Worm (Caenorhabditis elegans) whole organism, late embryonic: ENCODE results near the gene ugt-56.

Experiments
- C08G9.2 ChIP-seq: sonication (generic microtip); optimal IDR thresholded peaks from 2 replicates; lab custom pipeline; 2016; ENCODE audit warnings: mild to moderate bottlenecking, missing genetic modification characterization, moderate library complexity, missing compliant biosample characterization
- F13H6.1 ChIP-seq: sonication (generic microtip); optimal IDR thresholded peaks from 2 replicates; lab custom pipeline; 2016; ENCODE audit warnings: missing genetic modification characterization, missing compliant biosample characterization
- K09A11.1 ChIP-seq: sonication (generic microtip); optimal IDR thresholded peaks from 2 replicates; lab custom pipeline; 2017; ENCODE audit warnings: antibody characterized with exemption, mild to moderate bottlenecking, missing genetic modification characterization, missing compliant biosample characterization; ENCODE audit not compliant: insufficient read depth
- ahr-1 ChIP-seq: sonication (generic microtip); optimal IDR thresholded peaks from 2 replicates; lab custom pipeline; 2016; ENCODE audit warnings: missing genetic modification characterization, missing compliant biosample characterization
- ama-1 ChIP-seq: fragments of 150-350 bp; optimal IDR thresholded peaks from 2 replicates; lab custom pipeline; 2014
- ceh-14 ChIP-seq: sonication (generic microtip); optimal IDR thresholded peaks from 2 replicates; lab custom pipeline; 2016; ENCODE audit warnings: missing genotype, missing genetic modification characterization, missing compliant biosample characterization
- ceh-19 ChIP-seq: fragments of 200-800 bp; sonication (Bioruptor generic); optimal IDR thresholded peaks from 2 replicates; lab custom pipeline; 2018; ENCODE audit warnings: mild to moderate bottlenecking, missing genetic modification characterization, missing compliant biosample characterization
- ceh-2 ChIP-seq: sonication (generic microtip); optimal IDR thresholded peaks from 2 replicates; lab custom pipeline; 2016; ENCODE audit warnings: missing genotype, missing genetic modification characterization, missing compliant biosample characterization
- ceh-22 ChIP-seq: sonication (generic microtip); optimal IDR thresholded peaks from 2 replicates; lab custom pipeline; 2017; ENCODE audit warnings: missing biosample characterization, missing genetic modification characterization
- ceh-24 ChIP-seq: sonication (generic microtip); optimal IDR thresholded peaks from 2 replicates; lab custom pipeline; 2016; ENCODE audit warnings: mild to moderate bottlenecking, missing genetic modification characterization, missing compliant biosample characterization
- ceh-31 ChIP-seq: sonication (generic microtip); optimal IDR thresholded peaks from 2 replicates; lab custom pipeline; 2016; ENCODE audit warnings: missing genetic modification characterization, missing compliant biosample characterization
- ceh-34 ChIP-seq: sonication (generic microtip); optimal IDR thresholded peaks from 2 replicates; lab custom pipeline; 2016; ENCODE audit warnings: mild to moderate bottlenecking, missing genetic modification characterization, missing compliant biosample characterization
- ceh-48 ChIP-seq: sonication (generic microtip); optimal IDR thresholded peaks from 2 replicates; lab custom pipeline; 2016; ENCODE audit warnings: missing genetic modification characterization, inconsistent platforms, missing compliant biosample characterization
- ceh-9 ChIP-seq: sonication (generic microtip); optimal IDR thresholded peaks from 2 replicates; lab custom pipeline; 2016; ENCODE audit warnings: mild to moderate bottlenecking, missing genetic modification characterization, inconsistent platforms, missing compliant biosample characterization
- che-1 ChIP-seq: sonication (generic microtip); optimal IDR thresholded peaks from 2 replicates; lab custom pipeline; 2016; ENCODE audit warnings: mild to moderate bottlenecking, missing genetic modification characterization, missing compliant biosample characterization
- dmd-4 ChIP-seq: sonication (generic microtip); optimal IDR thresholded peaks from 2 replicates; lab custom pipeline; 2016; ENCODE audit warnings: borderline replicate concordance, missing genetic modification characterization, missing compliant biosample characterization
- dve-1 ChIP-seq: sonication (generic microtip); optimal IDR thresholded peaks from 2 replicates; lab custom pipeline; 2017; ENCODE audit warnings: antibody characterized with exemption, mild to moderate bottlenecking, missing genetic modification characterization, missing compliant biosample characterization
- elt-2 ChIP-seq: sonication (generic microtip); optimal IDR thresholded peaks from 2 replicates; lab custom pipeline; 2016; ENCODE audit warnings: missing genetic modification reagents, missing genetic modification characterization, missing compliant biosample characterization
- elt-4 ChIP-seq: sonication (generic microtip); optimal IDR thresholded peaks from 2 replicates; lab custom pipeline; 2016; ENCODE audit warnings: missing genetic modification characterization, missing compliant biosample characterization
- ets-4 ChIP-seq: sonication (generic microtip); optimal IDR thresholded peaks from 2 replicates; lab custom pipeline; 2016; ENCODE audit warnings: missing genetic modification characterization, missing compliant biosample characterization
- eyg-1 ChIP-seq: sonication (generic microtip); optimal IDR thresholded peaks from 2 replicates; lab custom pipeline; 2016; ENCODE audit warnings: missing genotype, missing genetic modification characterization, missing compliant biosample characterization
- fax-1 ChIP-seq: sonication (generic microtip); optimal IDR thresholded peaks from 2 replicates; lab custom pipeline; 2016; ENCODE audit warnings: missing genotype, missing genetic modification characterization, missing compliant biosample characterization
- hlh-13 ChIP-seq: fragments of 200-800 bp; sonication (Bioruptor generic); optimal IDR thresholded peaks from 2 replicates; lab custom pipeline; 2018; ENCODE audit warnings: mild to moderate bottlenecking, missing genetic modification characterization, missing compliant biosample characterization
- hlh-15 ChIP-seq: sonication (generic microtip); optimal IDR thresholded peaks from 2 replicates; lab custom pipeline; 2016; ENCODE audit warnings: missing genetic modification characterization, missing compliant biosample characterization
- hlh-30 ChIP-seq: sonication (generic microtip); optimal IDR thresholded peaks from 2 replicates; lab custom pipeline; 2017; ENCODE audit warnings: antibody characterized with exemption, missing genetic modification characterization, missing compliant biosample characterization; ENCODE audit not compliant: insufficient read depth
- hlh-6 ChIP-seq: sonication (generic microtip); optimal IDR thresholded peaks from 2 replicates; lab custom pipeline; 2016; ENCODE audit warnings: missing genotype, missing genetic modification characterization, missing compliant biosample characterization
- hlh-8 ChIP-seq: sonication (generic microtip); optimal IDR thresholded peaks from 2 replicates; lab custom pipeline; 2016; ENCODE audit warnings: missing genotype, missing genetic modification characterization, missing compliant biosample characterization
- lim-6 ChIP-seq: sonication (generic microtip); optimal IDR thresholded peaks from 2 replicates; lab custom pipeline; 2016; ENCODE audit warnings: missing genetic modification characterization, missing compliant biosample characterization
- madf-2 ChIP-seq: sonication (generic microtip); optimal IDR thresholded peaks from 2 replicates; lab custom pipeline; 2017; ENCODE audit warnings: missing genetic modification characterization, missing compliant biosample characterization
- mec-3 ChIP-seq: sonication (generic microtip); optimal IDR thresholded peaks from 2 replicates; lab custom pipeline; 2016; ENCODE audit warnings: borderline replicate concordance, missing genetic modification characterization, missing compliant biosample characterization
- nhr-11 ChIP-seq: fragments of 150-350 bp; optimal IDR thresholded peaks from 2 replicates; lab custom pipeline; 2014; ENCODE audit warnings: missing biosample characterization, missing genetic modification characterization
- nhr-232 ChIP-seq: sonication (generic microtip); optimal IDR thresholded peaks from 2 replicates; lab custom pipeline; 2016; ENCODE audit warnings: missing genetic modification characterization, missing compliant biosample characterization
- npax-4 ChIP-seq: sonication (generic microtip); optimal IDR thresholded peaks from 2 replicates; lab custom pipeline; 2016; ENCODE audit warnings: missing genetic modification characterization, missing compliant biosample characterization
- odd-2 ChIP-seq: sonication (generic microtip); optimal IDR thresholded peaks from 2 replicates; lab custom pipeline; 2017; ENCODE audit warnings: antibody characterized with exemption, mild to moderate bottlenecking, missing genetic modification characterization, missing compliant biosample characterization
- pag-3 ChIP-seq: sonication (generic microtip); optimal IDR thresholded peaks from 2 replicates; lab custom pipeline; 2016; ENCODE audit warnings: missing compliant biosample characterization, missing genetic modification characterization, borderline replicate concordance
- pat-9 ChIP-seq: fragments of 200-800 bp; sonication (Bioruptor generic); optimal IDR thresholded peaks from 2 replicates; lab custom pipeline; 2018; ENCODE audit warnings: mild to moderate bottlenecking, missing genetic modification characterization, moderate library complexity, missing compliant biosample characterization
- pax-1 ChIP-seq: fragments of 150-350 bp; optimal IDR thresholded peaks from 2 replicates; lab custom pipeline; 2014; ENCODE audit warnings: missing biosample characterization, missing genetic modification characterization
- pha-2 ChIP-seq: sonication (generic microtip); optimal IDR thresholded peaks from 2 replicates; lab custom pipeline; 2017; ENCODE audit warnings: mild to moderate bottlenecking, missing genetic modification characterization, missing compliant biosample characterization
- pqm-1 ChIP-seq: sonication (generic microtip); optimal IDR thresholded peaks from 2 replicates; lab custom pipeline; 2016; ENCODE audit warnings: missing genetic modification characterization, missing compliant biosample characterization
- pros-1 ChIP-seq: fragments of 150-350 bp; optimal IDR thresholded peaks from 2 replicates; lab custom pipeline; 2014; ENCODE audit warnings: missing biosample characterization, missing genetic modification reagents, missing genetic modification characterization
- ref-2 ChIP-seq: sonication (generic microtip); optimal IDR thresholded peaks from 2 replicates; lab custom pipeline; 2016; ENCODE audit warnings: missing genetic modification characterization, missing compliant biosample characterization
- rnt-1 ChIP-seq: sonication (generic microtip); optimal IDR thresholded peaks from 2 replicates; lab custom pipeline; 2016; ENCODE audit warnings: missing genetic modification characterization, missing compliant biosample characterization
- sdc-2 ChIP-seq: sonication (generic microtip); optimal IDR thresholded peaks from 2 replicates; lab custom pipeline; 2016; ENCODE audit warnings: missing genotype, missing genetic modification characterization, missing compliant biosample characterization
- tbx-2 ChIP-seq: sonication (generic microtip); optimal IDR thresholded peaks from 2 replicates; lab custom pipeline; 2016; ENCODE audit warnings: missing genetic modification characterization, missing compliant biosample characterization
- tbx-7 ChIP-seq: sonication (generic microtip); optimal IDR thresholded peaks from 2 replicates; lab custom pipeline; 2016; ENCODE audit warnings: missing genotype, missing genetic modification characterization, missing compliant biosample characterization
- ttx-3 ChIP-seq: sonication (generic microtip); optimal IDR thresholded peaks from 2 replicates; lab custom pipeline; 2016; ENCODE audit warnings: missing genetic modification reagents, missing genetic modification characterization, missing compliant biosample characterization
- unc-3 ChIP-seq, 2 experiments: fragments of 200-800 bp in 1 of 2; sonication (Bioruptor generic) in 1 of 2; sonication (generic microtip) in 1 of 2; conservative IDR thresholded peaks in 1 of 2; optimal IDR thresholded peaks in 1 of 2; 2 replicates each; pipeline versions ENCODE4 v1.3.6 to Lab custom; 2016 to 2022; ENCODE audit warnings: missing compliant biosample characterization in 2 of 2, missing genetic modification characterization in 2 of 2, missing genetic modification reagents in 1 of 2
- unc-42 ChIP-seq: sonication (generic microtip); optimal IDR thresholded peaks from 2 replicates; lab custom pipeline; 2016; ENCODE audit warnings: missing genotype, missing genetic modification characterization, missing compliant biosample characterization
- unc-55 ChIP-seq: sonication (generic microtip); optimal IDR thresholded peaks from 2 replicates; lab custom pipeline; 2017; ENCODE audit warnings: missing biosample characterization, missing genetic modification reagents, missing genetic modification characterization
- unc-86 ChIP-seq: sonication (generic microtip); optimal IDR thresholded peaks from 2 replicates; lab custom pipeline; 2016; ENCODE audit warnings: missing genetic modification characterization, missing compliant biosample characterization
- zip-5 ChIP-seq: sonication (generic microtip); optimal IDR thresholded peaks from 2 replicates; lab custom pipeline; 2016; ENCODE audit warnings: missing genetic modification characterization, missing compliant biosample characterization
- ztf-16 ChIP-seq: sonication (generic microtip); optimal IDR thresholded peaks from 2 replicates; lab custom pipeline; 2017; ENCODE audit warnings: missing genetic modification characterization, missing compliant biosample characterization

The ugt-56 gene

ce11 chrV:12303453-12304077 is 44.8 kb downstream of the ugt-56 start:
- TF ChIP-seq unc-42 (tag; lab: Kevin White, UChicago) (peak; percentile 95), ceh-2 (tag; lab: Kevin White, UChicago) (peak; percentile 100), ceh-19 (peak; percentile 100), hlh-6 (peak; percentile 100), elt-2 (tag; lab: Kevin White, UChicago) (peak; percentile 100), eyg-1 (tag; lab: Kevin White, UChicago) (peak; percentile 100), odd-2 (tag; lab: Kevin White, UChicago) (peak; percentile 94), unc-86 (tag; lab: Kevin White, UChicago) (peak; percentile 100), ceh-9 (peak; percentile 100), lim-6 (peak; percentile 99), unc-55 (peak; percentile 30), hlh-30 (peak; percentile 92), hlh-15 (tag; lab: Kevin White, UChicago) (peak; percentile 100), ceh-24 (tag; lab: Kevin White, UChicago) (peak; percentile 99), pros-1 (tag; lab: Kevin White, UChicago) (peak; percentile 99), che-1 (tag; lab: Kevin White, UChicago) (peak; percentile 99), K09A11.1 (tag; lab: Kevin White, UChicago) (peak; percentile 98), ets-4 (tag; lab: Kevin White, UChicago) (peak; percentile 98), nhr-232 (tag; lab: Kevin White, UChicago) (peak; percentile 100), rnt-1 (peak; percentile 99), C08G9.2 (tag; lab: Kevin White, UChicago) (peak; percentile 98), tbx-2 (tag; lab: Kevin White, UChicago) (peak; percentile 99), pat-9 (tag; lab: Kevin White, UChicago) (peak; percentile 100), ceh-31 (tag; lab: Kevin White, UChicago) (peak; percentile 98), npax-4 (tag; lab: Kevin White, UChicago) (peak; percentile 99), ceh-34 (tag; lab: Kevin White, UChicago) (peak; percentile 100), ztf-16 (tag; lab: Kevin White, UChicago) (peak; percentile 100), zip-5 (peak; percentile 98), elt-4 (tag; lab: Kevin White, UChicago) (peak; percentile 99), ceh-22 (tag; lab: Kevin White, UChicago) (peak; percentile 94), hlh-8 (tag; lab: Kevin White, UChicago) (peak; percentile 98), ceh-48 (tag; lab: Kevin White, UChicago) (peak; percentile 100), ref-2 (tag; lab: Kevin White, UChicago) (peak; percentile 100), ahr-1 (tag; lab: Kevin White, UChicago) (peak; percentile 99), nhr-11 (tag; lab: Kevin White, UChicago) (no peak), F13H6.1 (tag; lab: Kevin White, UChicago) (peak; percentile 99), pax-1 (tag; lab: Kevin White, UChicago) (peak; percentile 29), unc-3 (GFP tag; conservative IDR thresholded peaks at IDR 0.05; lab: Robert Waterston, UW) (peak; percentile 100), unc-3 (tag; optimal IDR thresholded peaks at IDR 0.05; lab: Kevin White, UChicago) (peak; percentile 100), fax-1 (tag; lab: Kevin White, UChicago) (peak; percentile 99), ttx-3 (tag; lab: Kevin White, UChicago) (peak; percentile 99), madf-2 (tag; lab: Kevin White, UChicago) (peak; percentile 99), tbx-7 (peak; percentile 95), dmd-4 (tag; lab: Kevin White, UChicago) (peak; percentile 99), sdc-2 (peak; percentile 95), mec-3 (tag; lab: Kevin White, UChicago) (peak; percentile 99), pag-3 (tag; lab: Kevin White, UChicago) (peak; percentile 99), ceh-14 (tag; lab: Kevin White, UChicago) (peak; percentile 99), ama-1 (peak; percentile 80), pha-2 (tag; lab: Kevin White, UChicago) (peak; percentile 98), dve-1 (tag; lab: Kevin White, UChicago) (peak; percentile 99), hlh-13 (GFP tag; lab: Kevin White, UChicago) (peak; percentile 100), pqm-1 (tag; lab: Kevin White, UChicago) (peak; percentile 99)
